Fruit fly (Drosophila melanogaster) Kc167 (cell line): Measurements from ENCODE around the gene CG31191.

Source experiments
- Myc ChIP-seq: fragments of >200 bp; optimal IDR thresholded peaks from 2 replicates; lab custom pipeline; 2017; ENCODE audit warnings: missing external identifiers
- h ChIP-seq: fragments of >200 bp; optimal IDR thresholded peaks from 3 replicates; lab custom pipeline; 2018; ENCODE audit warnings: missing external identifiers
- psq ChIP-seq: fragments of >200 bp; optimal IDR thresholded peaks from 2 replicates; lab custom pipeline; 2017; ENCODE audit warnings: missing external identifiers
- ttk ChIP-seq: sonication (Bioruptor generic); optimal IDR thresholded peaks from 2 replicates; lab custom pipeline; 2017; ENCODE audit warnings: missing external identifiers

- TF ChIP-seq Myc (lab: Kevin White, UChicago) (no peak), psq (no peak), ttk (no peak), h (lab: Kevin White, UChicago) (no peak)
Observed at dm6 chr3R:20890920-20891319, 54.4 kb downstream of the CG31191 start.
